Fruit fly (Drosophila melanogaster): ENCODE measurements around the gene CG3323.

The CG3323 gene

DNA sequence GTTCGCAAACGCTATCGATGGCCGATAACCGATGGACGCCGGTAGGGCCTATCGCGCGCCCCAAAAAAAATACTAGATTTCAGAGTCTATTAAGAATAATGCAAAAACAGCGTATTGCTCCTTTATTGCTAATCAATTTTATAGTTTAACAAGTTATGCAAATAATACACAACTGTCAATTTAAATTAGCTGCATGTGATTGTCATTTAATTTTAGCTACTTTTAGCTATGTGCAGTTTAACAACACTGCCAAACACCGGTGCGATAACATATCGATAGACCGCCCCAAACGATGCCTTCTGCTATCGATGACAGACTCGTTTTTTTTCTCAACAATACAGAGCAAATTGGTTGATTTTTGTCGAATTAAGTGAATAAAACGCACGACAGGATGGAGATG lies 3.5 kb upstream of the CG3323 start, which contains the start of the genes Cdk7 and snf (continued):
- TF ChIP-seq lola (GFP tag; optimal IDR thresholded peaks at IDR 0.05) = no peak
- TF ChIP-seq twi (tag; optimal IDR thresholded peaks at IDR 0.05) = no peak
- TF ChIP-seq ssp (GFP tag; IDR thresholded peaks at IDR 0.05) = peak; percentile 52; the same call in 1 of the 2 replicates
- no peak for TF ChIP-seq CG30431 (GFP tag; optimal IDR thresholded peaks at IDR 0.05)
- TF ChIP-seq CG17829 (tag; optimal IDR thresholded peaks at IDR 0.05) = peak; percentile 24
- peak; percentile 78 for TF ChIP-seq amos (GFP tag; IDR thresholded peaks at IDR 0.05; ENCODE audit: partially characterized antibody)
- TF ChIP-seq CG4404 (GFP tag; IDR thresholded peaks at IDR 0.05) = peak; percentile 36; the same call in 1 of the 2 replicates
- TF ChIP-seq CG8281 (tag; optimal IDR thresholded peaks at IDR 0.05) = no peak
- TF ChIP-seq CG2116 (GFP tag; optimal IDR thresholded peaks at IDR 0.05) = peak; percentile 88
- peak; percentile 74 for TF ChIP-seq CG2129 (GFP tag; IDR thresholded peaks at IDR 0.05; ENCODE audit: partially characterized antibody)
- peak in 1 of 2 experiments; percentile 5 for TF ChIP-seq crp (GFP tag; optimal IDR thresholded peaks at IDR 0.05)
- TF ChIP-seq CG10366 (GFP tag; IDR thresholded peaks at IDR 0.05) = 0 out of 2 replicates have a peak, but pooled peaks have one; percentile 11
- peak; percentile 22; the same call in 1 of the 2 replicates for TF ChIP-seq vvl (GFP tag; IDR thresholded peaks at IDR 0.05)
- TF ChIP-seq sob (GFP tag; IDR thresholded peaks at IDR 0.05) = peak; percentile 45
- no peak for TF ChIP-seq eyg (GFP tag; optimal IDR thresholded peaks at IDR 0.05)
- TF ChIP-seq grau (tag; optimal IDR thresholded peaks at IDR 0.05) = peak; percentile 33
- no peak for TF ChIP-seq CG4360 (GFP tag; IDR thresholded peaks at IDR 0.05)
- TF ChIP-seq Fer3 (tag; optimal IDR thresholded peaks at IDR 0.05) = no peak
- no peak for TF ChIP-seq Poxn (GFP tag; IDR thresholded peaks at IDR 0.05)
- no peak for TF ChIP-seq fru (optimal IDR thresholded peaks at IDR 0.05)
- no peak for TF ChIP-seq CG13296 (GFP tag; optimal IDR thresholded peaks at IDR 0.05)
- TF ChIP-seq CG14667 (GFP tag; IDR thresholded peaks at IDR 0.05) = no peak
- TF ChIP-seq dpn (GFP tag; optimal IDR thresholded peaks at IDR 0.05) = peak; percentile 56 to 57
- peak; percentile 74 for TF ChIP-seq Sry-β (GFP tag; optimal IDR thresholded peaks at IDR 0.05)
- TF ChIP-seq CG8944 (GFP tag; optimal IDR thresholded peaks at IDR 0.05) = peak; percentile 45
- no peak for TF ChIP-seq tio (GFP tag; optimal IDR thresholded peaks at IDR 0.05)
- no peak for TF ChIP-seq Mrtf (GFP tag; IDR thresholded peaks at IDR 0.05)
- peak; percentile 87 for TF ChIP-seq CG6791 (GFP tag; IDR thresholded peaks at IDR 0.05; ENCODE audit: partially characterized antibody)
- no peak for TF ChIP-seq Asciz (GFP tag; optimal IDR thresholded peaks at IDR 0.05)
- peak; percentile 56 for TF ChIP-seq CG9932 (GFP tag; IDR thresholded peaks at IDR 0.05)
- TF ChIP-seq CG33557 (GFP tag; optimal IDR thresholded peaks at IDR 0.05) = no peak
- TF ChIP-seq Chrac-16 (GFP tag; optimal IDR thresholded peaks at IDR 0.05) = peak; percentile 40
- no peak for TF ChIP-seq trh (GFP tag; optimal IDR thresholded peaks at IDR 0.05)
- no peak for TF ChIP-seq CG11398 (GFP tag; optimal IDR thresholded peaks at IDR 0.05)
- TF ChIP-seq fd96Cb (tag; optimal IDR thresholded peaks at IDR 0.05) = no peak
- peak; percentile 16 for TF ChIP-seq CG4820 (GFP tag; optimal IDR thresholded peaks at IDR 0.05)
- TF ChIP-seq pho (GFP tag; optimal IDR thresholded peaks at IDR 0.05) = peak; percentile 49
- TF ChIP-seq CG13775 (GFP tag; optimal IDR thresholded peaks at IDR 0.05) = peak; percentile 43
- peak; percentile 80 for TF ChIP-seq sna (GFP tag; IDR thresholded peaks at IDR 0.05; ENCODE audit: partially characterized antibody)
- no peak for TF ChIP-seq CG8388 (GFP tag; optimal IDR thresholded peaks at IDR 0.05)
- TF ChIP-seq p53 (GFP tag; optimal IDR thresholded peaks at IDR 0.05) = peak; percentile 4
- TF ChIP-seq dysf (GFP tag; IDR thresholded peaks at IDR 0.05) = no peak
- TF ChIP-seq CG4282 (GFP tag; optimal IDR thresholded peaks at IDR 0.05) = peak; percentile 8
- TF ChIP-seq pita (GFP tag; optimal IDR thresholded peaks at IDR 0.05) = no peak
- no peak for TF ChIP-seq D (optimal IDR thresholded peaks at IDR 0.05)
- TF ChIP-seq D (GFP tag; optimal IDR thresholded peaks at IDR 0.05) = no peak
- peak; percentile 42 for TF ChIP-seq Bteb2 (GFP tag; optimal IDR thresholded peaks at IDR 0.05)
- TF ChIP-seq so (GFP tag; IDR thresholded peaks at IDR 0.05) = no peak
- TF ChIP-seq CG32767 (GFP tag; IDR thresholded peaks at IDR 0.05) = no peak
- peak; percentile 74 for TF ChIP-seq trem (tag; optimal IDR thresholded peaks at IDR 0.05)
- TF ChIP-seq CG7745 (tag; optimal IDR thresholded peaks at IDR 0.05) = no peak
